Worm (Caenorhabditis elegans): Measurements from ENCODE around the gene T15B12.2.

The T15B12.2 gene

DNA sequence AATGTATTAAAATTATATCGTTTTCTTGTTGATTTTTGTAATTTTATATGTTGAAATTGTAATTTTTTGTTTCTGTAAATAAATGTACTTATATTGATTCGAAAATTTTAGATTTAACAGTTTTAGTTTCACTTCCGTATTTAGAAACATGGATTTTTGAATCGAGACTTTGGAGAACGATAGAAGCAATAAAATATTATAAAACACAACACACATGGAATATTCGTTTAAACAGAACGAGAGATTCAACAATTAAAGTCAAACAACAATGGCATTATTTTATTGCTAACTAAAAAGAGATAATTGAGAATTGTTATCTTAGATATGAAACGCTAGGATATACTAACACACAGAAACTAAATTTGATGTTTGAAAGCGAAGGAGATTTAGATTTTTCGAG, 33.2 kb downstream of the T15B12.2 start:
- no peak for TF ChIP-seq gmeb-1 (tag; optimal IDR thresholded peaks at IDR 0.05)

DNA sequence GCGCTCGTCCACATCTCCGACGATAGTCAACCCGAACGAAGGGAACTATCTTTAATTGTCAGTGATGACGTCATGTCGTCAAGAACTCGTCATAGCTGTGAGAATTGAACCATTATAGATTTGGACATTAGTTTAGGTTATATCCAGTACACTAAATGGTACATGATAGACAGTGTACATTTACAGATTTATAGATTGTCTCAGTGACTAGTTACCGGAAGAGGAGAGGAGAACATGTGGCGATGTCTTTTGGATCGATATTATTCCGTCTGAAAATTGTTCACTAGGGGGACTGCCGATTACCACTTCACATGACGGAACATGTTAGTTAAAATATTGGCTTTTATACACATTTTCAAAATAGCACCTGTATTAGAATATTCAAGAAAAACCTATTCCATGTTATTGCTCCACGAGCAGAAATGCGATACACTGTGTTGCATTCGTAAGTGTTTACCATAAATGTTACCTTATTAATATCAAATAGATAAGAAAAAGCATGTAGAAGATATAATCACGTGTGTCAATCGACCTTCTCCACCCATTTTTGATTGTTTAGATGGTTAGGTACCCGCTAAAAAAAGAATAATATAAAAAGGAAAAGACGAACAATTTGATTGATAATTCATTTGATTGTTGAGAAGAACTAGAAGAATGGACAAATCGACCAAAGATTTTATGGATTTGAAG, 34.3 kb downstream of the T15B12.2 start, which contains the start of gene ZC395.5:
Gene ZC395.5 (plus strand): TSS at position 632 of the 690 bp plus-strand sequence.
- TF ChIP-seq ztf-1 (GFP tag; conservative IDR thresholded peaks at IDR 0.05) = no peak
- no peak for TF ChIP-seq ztf-4 (tag; optimal IDR thresholded peaks at IDR 0.05)
- TF ChIP-seq gmeb-1 (tag; optimal IDR thresholded peaks at IDR 0.05) = peak; percentile 59
- peak; percentile 28 for TF ChIP-seq crh-2 (tag; optimal IDR thresholded peaks at IDR 0.05)

DNA sequence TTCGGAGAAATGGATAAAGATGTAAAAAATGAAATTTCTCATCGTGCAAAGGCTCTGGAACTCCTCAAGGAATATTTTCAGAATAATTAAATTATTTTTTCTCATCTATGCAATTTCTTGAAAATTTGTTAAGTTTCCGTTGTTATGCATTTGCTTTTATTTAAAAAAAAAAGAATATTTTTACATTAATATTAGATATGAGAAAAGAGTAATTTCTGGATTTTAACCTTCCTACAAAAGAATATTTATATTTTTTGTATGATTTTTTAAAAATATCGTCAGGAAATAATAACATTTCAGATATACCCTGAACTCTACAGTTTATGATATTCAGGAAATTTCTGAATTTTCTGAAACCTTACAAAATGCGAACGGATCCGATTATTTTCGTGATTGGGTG, 36.9 kb downstream of the T15B12.2 start, which contains the start of gene gro-1:
Gene gro-1 (plus strand): TSS at position 301 of the 400 bp plus-strand sequence.
- TF ChIP-seq alr-1 (tag; optimal IDR thresholded peaks at IDR 0.05) (no peak), gmeb-1 (tag; optimal IDR thresholded peaks at IDR 0.05) (no peak), ztf-1 (GFP tag; conservative IDR thresholded peaks at IDR 0.05) (no peak), C34F6.9 (tag; optimal IDR thresholded peaks at IDR 0.05) (no peak), peb-1 (tag; optimal IDR thresholded peaks at IDR 0.05) (no peak), snpc-4 (tag; optimal IDR thresholded peaks at IDR 0.05) (no peak), ama-1 (optimal IDR thresholded peaks at IDR 0.05) (no peak), ZK546.5 (tag; optimal IDR thresholded peaks at IDR 0.05) (no peak), lsy-2 (tag; optimal IDR thresholded peaks at IDR 0.05) (no peak), nhr-25 (tag; optimal IDR thresholded peaks at IDR 0.05) (no peak), lin-11 (tag; optimal IDR thresholded peaks at IDR 0.05) (no peak)

DNA sequence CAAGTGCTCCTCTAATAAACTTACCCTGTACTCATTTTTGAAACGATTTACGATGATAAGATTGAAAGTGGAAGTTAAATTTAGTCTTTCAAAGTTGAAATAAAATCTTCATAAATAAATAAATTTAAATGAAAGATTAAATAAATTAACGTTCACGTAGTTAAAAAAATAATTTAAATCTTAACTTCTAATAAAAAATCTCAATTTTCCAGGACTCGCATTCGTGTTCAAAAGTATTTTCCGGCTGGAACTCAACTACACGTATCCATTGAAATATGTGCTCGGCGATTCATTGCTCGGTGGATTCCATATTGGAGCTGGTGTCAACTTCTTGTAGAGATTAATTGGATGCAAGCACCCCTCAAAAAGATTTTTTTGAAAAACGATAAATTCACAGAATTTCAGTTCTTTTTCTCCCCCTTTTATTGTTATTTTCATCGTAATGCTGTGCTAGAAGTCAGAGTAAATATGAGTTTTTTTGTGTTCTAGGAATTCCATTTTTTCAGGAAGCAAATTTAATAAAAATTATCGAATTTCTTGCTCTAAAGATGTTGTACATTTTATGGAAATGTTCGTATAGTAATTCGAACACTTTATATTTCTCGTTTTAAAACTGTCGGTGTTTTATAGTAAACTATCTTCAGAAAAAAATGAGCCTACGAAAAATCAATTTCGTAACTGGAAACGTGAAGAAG, 38.2 kb downstream of the T15B12.2 start, which contains the start of the genes C34E10.9 and hap-1:
Gene C34E10.9 (minus strand): TSS at position 101 of the 695 bp plus-strand sequence.
Gene hap-1 (plus strand): TSS at position 645 of the 695 bp plus-strand sequence.
- TF ChIP-seq fos-1 (tag; optimal IDR thresholded peaks at IDR 0.05) (no peak), dmd-4 (tag; optimal IDR thresholded peaks at IDR 0.05) (no peak), egl-27 (tag; optimal IDR thresholded peaks at IDR 0.05) (no peak), mab-5 (tag; optimal IDR thresholded peaks at IDR 0.05) (no peak), lin-39 (tag; optimal IDR thresholded peaks at IDR 0.05) (no peak), ama-1 (optimal IDR thresholded peaks at IDR 0.05) (no peak), ceh-82 (tag; optimal IDR thresholded peaks at IDR 0.05) (no peak), nhr-21 (tag; optimal IDR thresholded peaks at IDR 0.05) (no peak), F13H6.1 (tag; optimal IDR thresholded peaks at IDR 0.05) (no peak), C34F6.9 (tag; optimal IDR thresholded peaks at IDR 0.05) (no peak), nhr-237 (tag; optimal IDR thresholded peaks at IDR 0.05) (no peak), nhr-11 (tag; optimal IDR thresholded peaks at IDR 0.05) (no peak), mbf-1 (tag; optimal IDR thresholded peaks at IDR 0.05) (no peak), nhr-129 (tag; optimal IDR thresholded peaks at IDR 0.05) (no peak), crh-2 (tag; optimal IDR thresholded peaks at IDR 0.05) (no peak), sem-4 (tag; optimal IDR thresholded peaks at IDR 0.05) (no peak), skn-1 (tag; optimal IDR thresholded peaks at IDR 0.05) (no peak), zag-1 (tag; optimal IDR thresholded peaks at IDR 0.05) (no peak), ZK546.5 (tag; optimal IDR thresholded peaks at IDR 0.05) (no peak), gmeb-1 (tag; optimal IDR thresholded peaks at IDR 0.05) (no peak)

DNA sequence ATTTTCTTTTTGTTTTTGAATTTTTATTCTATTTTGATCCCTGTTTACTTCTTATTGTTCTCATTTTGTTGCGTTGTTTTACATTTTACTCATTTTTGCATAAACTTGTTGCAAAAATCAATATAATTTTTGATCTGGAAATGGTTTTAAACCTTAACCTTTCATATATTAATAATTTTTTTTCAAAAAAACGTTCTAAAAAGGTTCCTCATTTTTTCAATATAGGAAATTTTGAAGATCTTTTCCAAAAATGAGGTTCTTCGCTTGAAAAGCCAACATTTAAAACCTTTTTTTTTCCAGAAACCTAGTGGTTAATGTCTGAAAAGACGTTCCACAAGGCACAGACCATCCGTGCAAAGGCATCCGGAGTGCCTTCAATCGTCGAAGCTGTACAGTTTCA, 41.3 kb downstream of the T15B12.2 start, which contains the start of gene gop-3:
Gene gop-3 (plus strand): TSS at position 301 of the 400 bp plus-strand sequence.
- TF ChIP-seq blmp-1 (tag; optimal IDR thresholded peaks at IDR 0.05; ENCODE audit: insufficient read depth) (no peak), peb-1 (tag; optimal IDR thresholded peaks at IDR 0.05) (no peak), elt-3 (tag; optimal IDR thresholded peaks at IDR 0.05) (no peak), skn-1 (tag; optimal IDR thresholded peaks at IDR 0.05) (no peak)

DNA sequence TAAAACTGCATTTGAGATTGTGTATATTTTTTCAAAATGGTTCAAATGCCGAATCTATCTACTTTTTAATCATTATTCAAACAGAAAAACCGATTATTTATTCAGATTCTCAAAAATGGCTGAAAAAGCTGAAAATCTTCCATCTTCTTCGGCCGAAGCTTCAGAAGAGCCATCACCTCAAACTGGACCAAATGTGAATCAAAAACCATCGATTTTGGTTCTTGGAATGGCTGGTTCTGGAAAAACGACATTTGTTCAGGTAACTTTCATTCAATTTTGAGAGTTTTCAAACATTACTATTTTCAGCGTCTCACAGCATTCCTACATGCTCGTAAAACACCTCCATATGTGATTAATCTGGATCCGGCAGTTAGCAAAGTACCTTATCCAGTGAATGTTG, 42.8 kb downstream of the T15B12.2 start, which contains the start of gene gop-2:
Gene gop-2 (plus strand): TSS at position 106 of the 400 bp plus-strand sequence.
- TF ChIP-seq gmeb-1 (tag; optimal IDR thresholded peaks at IDR 0.05) (no peak), ztf-1 (GFP tag; conservative IDR thresholded peaks at IDR 0.05) (no peak), R02D3.7 (tag; optimal IDR thresholded peaks at IDR 0.05) (no peak), skn-1 (tag; optimal IDR thresholded peaks at IDR 0.05) (no peak), ZK546.5 (tag; optimal IDR thresholded peaks at IDR 0.05) (no peak), nhr-25 (tag; optimal IDR thresholded peaks at IDR 0.05) (no peak), lin-13 (GFP tag; optimal IDR thresholded peaks at IDR 0.05) (no peak), nhr-11 (tag; optimal IDR thresholded peaks at IDR 0.05) (no peak), zag-1 (tag; optimal IDR thresholded peaks at IDR 0.05) (no peak), mdl-1 (tag; optimal IDR thresholded peaks at IDR 0.05) (no peak)

All from whole organism, L2 larva.